Fruit fly (Drosophila melanogaster) whole organism, embryonic: Measurements from ENCODE around the gene mop.

Source experiments
- ATbp ChIP-seq: fragments of 200-800 bp; sonication (Bioruptor generic); optimal IDR thresholded peaks from 2 replicates; lab custom pipeline; 2017; ENCODE audit warnings: missing biosample characterization, mild to moderate bottlenecking, missing genetic modification characterization, missing genetic modification reagents
- Aef1 ChIP-seq: fragments of 200-800 bp; sonication (Bioruptor generic); IDR thresholded peaks from 3 replicates; pipeline ENCODE4 v1.3.6; 2022; ENCODE audit warnings: missing biosample characterization, missing genetic modification characterization
- Asciz ChIP-seq: fragments of 200-800 bp; sonication (Bioruptor generic); optimal IDR thresholded peaks from 2 replicates; lab custom pipeline; 2017; ENCODE audit warnings: missing biosample characterization, mild to moderate bottlenecking, missing genetic modification characterization, missing genetic modification reagents
- Blimp-1 ChIP-seq: fragments of 200-800 bp; sonication (Bioruptor generic); optimal IDR thresholded peaks from 3 replicates; lab custom pipeline; 2018; ENCODE audit warnings: missing biosample characterization, missing genetic modification characterization, mild to moderate bottlenecking, moderate library complexity, missing genetic modification reagents
- CG12104 ChIP-seq: fragments of 200-800 bp; sonication (Bioruptor generic); optimal IDR thresholded peaks from 3 replicates; lab custom pipeline; 2016; ENCODE audit warnings: missing biosample characterization, missing genetic modification characterization
- CG12155 ChIP-seq: fragments of 200-800 bp; sonication (Bioruptor generic); optimal IDR thresholded peaks from 3 replicates; lab custom pipeline; 2016; ENCODE audit warnings: missing biosample characterization, missing genetic modification characterization
- CG13123 ChIP-seq: fragments of 200-800 bp; sonication (Bioruptor generic); optimal IDR thresholded peaks from 2 replicates; lab custom pipeline; 2016; ENCODE audit warnings: missing biosample characterization, missing genetic modification characterization
- CG13775 ChIP-seq: fragments of 200-800 bp; sonication (Bioruptor generic); optimal IDR thresholded peaks from 3 replicates; lab custom pipeline; 2017; ENCODE audit warnings: missing biosample characterization, mild to moderate bottlenecking, missing genetic modification characterization
- CG14965 ChIP-seq: fragments of 200-800 bp; sonication (Bioruptor generic); optimal IDR thresholded peaks from 2 replicates; lab custom pipeline; 2016; ENCODE audit warnings: missing biosample characterization, missing genetic modification characterization, borderline replicate concordance
- CG1529 ChIP-seq: fragments of 200-800 bp; sonication (Bioruptor generic); optimal IDR thresholded peaks from 3 replicates; lab custom pipeline; 2018; ENCODE audit warnings: missing biosample characterization, missing genetic modification characterization
- CG16813 ChIP-seq: fragments of 200-800 bp; sonication (Bioruptor generic); IDR thresholded peaks from 3 replicates; pipeline ENCODE4 v1.3.6; 2022; ENCODE audit warnings: missing biosample characterization, missing genetic modification characterization; ENCODE audit not compliant: partially characterized antibody
- CG17361 ChIP-seq: fragments of 200-800 bp; sonication (Bioruptor generic); IDR thresholded peaks from 3 replicates; pipeline ENCODE4 v1.3.6; 2022; ENCODE audit warnings: missing biosample characterization, missing genetic modification characterization
- CG18599 ChIP-seq: fragments of 200-800 bp; sonication (Bioruptor generic); optimal IDR thresholded peaks from 3 replicates; lab custom pipeline; 2017; ENCODE audit warnings: missing biosample characterization, missing genetic modification characterization, mild to moderate bottlenecking, moderate library complexity, missing genetic modification reagents
- CG32772 ChIP-seq: fragments of 200-800 bp; sonication (Bioruptor generic); IDR thresholded peaks from 2 replicates; pipeline ENCODE4 v1.3.6; 2022; ENCODE audit warnings: missing biosample characterization, missing genetic modification characterization
- CG34224 ChIP-seq: fragments of 200-800 bp; sonication (Bioruptor generic); IDR thresholded peaks from 3 replicates; pipeline ENCODE4 v1.3.6; 2022; ENCODE audit warnings: missing biosample characterization, missing genetic modification characterization; ENCODE audit not compliant: partially characterized antibody
- CG6689 ChIP-seq: fragments of 200-800 bp; sonication (Bioruptor generic); IDR thresholded peaks from 2 replicates; pipeline ENCODE4 v1.3.6; 2022; ENCODE audit warnings: missing biosample characterization, missing genetic modification characterization
- CG7928 ChIP-seq: fragments of 200-800 bp; sonication (Bioruptor generic); optimal IDR thresholded peaks from 2 replicates; lab custom pipeline; 2017; ENCODE audit warnings: missing biosample characterization, mild to moderate bottlenecking, missing genetic modification characterization
- CG7963 ChIP-seq: fragments of 200-800 bp; sonication (Bioruptor generic); IDR thresholded peaks from 3 replicates; pipeline ENCODE4 v1.3.6; 2022; ENCODE audit warnings: missing biosample characterization, missing genetic modification characterization; ENCODE audit not compliant: partially characterized antibody
- CG8281 ChIP-seq: fragments of 200-800 bp; sonication (Bioruptor generic); optimal IDR thresholded peaks from 2 replicates; lab custom pipeline; 2018; ENCODE audit warnings: missing biosample characterization, mild to moderate bottlenecking, missing genetic modification characterization, moderate library complexity
- Deaf1 ChIP-seq: fragments of 200-800 bp; optimal IDR thresholded peaks from 3 replicates; lab custom pipeline; 2019; ENCODE audit warnings: missing biosample characterization, mild to moderate bottlenecking, missing genetic modification characterization, moderate library complexity
- Drgx ChIP-seq: fragments of 200-800 bp; sonication (Bioruptor generic); IDR thresholded peaks from 2 replicates; pipeline ENCODE4 v1.3.6; 2022; ENCODE audit warnings: missing biosample characterization, missing genetic modification characterization
- E2f1 ChIP-seq: fragments of 200-800 bp; sonication (Bioruptor generic); IDR thresholded peaks from 2 replicates; pipeline ENCODE4 v1.3.6; 2022; ENCODE audit warnings: missing biosample characterization, missing genetic modification characterization
- E2f2 ChIP-seq: fragments of 200-800 bp; sonication (Bioruptor generic); IDR thresholded peaks from 2 replicates; pipeline ENCODE4 v1.3.6; 2022; ENCODE audit warnings: missing biosample characterization, missing genetic modification characterization
- Fer1 ChIP-seq: fragments of 200-800 bp; sonication (Bioruptor generic); optimal IDR thresholded peaks from 2 replicates; lab custom pipeline; 2017; ENCODE audit warnings: missing biosample characterization, mild to moderate bottlenecking, missing genetic modification characterization
- Gsc ChIP-seq: fragments of 200-800 bp; sonication (Bioruptor generic); IDR thresholded peaks from 2 replicates; pipeline ENCODE4 v1.3.6; 2022; ENCODE audit warnings: missing biosample characterization, missing genetic modification characterization
- HmgD ChIP-seq: fragments of 200-800 bp; sonication (Bioruptor generic); optimal IDR thresholded peaks from 3 replicates; lab custom pipeline; 2016; ENCODE audit warnings: missing biosample characterization, missing genetic modification characterization
- Hr78 ChIP-seq, 2 experiments: fragments of 200-800 bp in 1 of 2; fragments of >200 bp in 1 of 2; sonication (Bioruptor generic) in 1 of 2; optimal IDR thresholded peaks; 2 replicates each; lab custom pipeline; 2017 to 2019; ENCODE audit warnings: missing biosample characterization in 2 of 2, missing genetic modification characterization in 2 of 2, mild to moderate bottlenecking in 1 of 2, moderate library complexity in 1 of 2
- MTF-1 ChIP-seq: fragments of 200-800 bp; sonication (Bioruptor generic); optimal IDR thresholded peaks from 2 replicates; lab custom pipeline; 2018; ENCODE audit warnings: missing biosample characterization, mild to moderate bottlenecking, missing genetic modification characterization, borderline replicate concordance
- NC2β ChIP-seq: fragments of 200-800 bp; sonication (Bioruptor generic); optimal IDR thresholded peaks from 2 replicates; lab custom pipeline; 2016; ENCODE audit warnings: missing biosample characterization, missing genetic modification characterization
- Pdp1 ChIP-seq, 2 experiments: fragments of 200-800 bp; sonication (Bioruptor generic); optimal IDR thresholded peaks; 3 replicates each; lab custom pipeline; 2016; ENCODE audit warnings: missing biosample characterization in 2 of 2, missing genetic modification characterization in 2 of 2, mild to moderate bottlenecking in 1 of 2, moderate library complexity in 1 of 2
- Sin3A ChIP-seq: fragments of >200 bp; optimal IDR thresholded peaks from 2 replicates; lab custom pipeline; 2018
- YL-1 ChIP-seq: fragments of 200-800 bp; sonication (Bioruptor generic); optimal IDR thresholded peaks from 3 replicates; lab custom pipeline; 2017; ENCODE audit warnings: missing biosample characterization, mild to moderate bottlenecking, missing genetic modification characterization
- cas ChIP-seq: fragments of 200-800 bp; sonication (Bioruptor generic); IDR thresholded peaks from 2 replicates; pipeline ENCODE4 v1.3.6; 2022; ENCODE audit warnings: missing biosample characterization, missing genetic modification characterization
- chn ChIP-seq: fragments of 200-800 bp; sonication (Bioruptor generic); optimal IDR thresholded peaks from 2 replicates; lab custom pipeline; 2016; ENCODE audit warnings: missing biosample characterization, missing genetic modification characterization
- crol ChIP-seq: fragments of 200-800 bp; sonication (Bioruptor generic); IDR thresholded peaks from 2 replicates; pipeline ENCODE4 v1.3.6; 2022; ENCODE audit warnings: missing biosample characterization, missing genetic modification characterization
- danr ChIP-seq: fragments of 200-800 bp; sonication (Bioruptor generic); IDR thresholded peaks from 2 replicates; pipeline ENCODE4 v1.3.6; 2022; ENCODE audit warnings: missing biosample characterization, missing genetic modification characterization
- esg ChIP-seq: fragments of 200-800 bp; sonication (Bioruptor generic); conservative IDR thresholded peaks from 2 replicates; pipeline ENCODE4 v1.3.6; 2022; ENCODE audit warnings: missing biosample characterization, missing genetic modification characterization
- hkb ChIP-seq, 2 experiments: fragments of 200-800 bp in 1 of 2; fragments of >200 bp in 1 of 2; sonication (Bioruptor generic) in 1 of 2; IDR thresholded peaks in 1 of 2; optimal IDR thresholded peaks in 1 of 2; 2 replicates each; pipeline versions ENCODE4 v1.3.6 to Lab custom; 2017 to 2022; ENCODE audit warnings: missing biosample characterization in 1 of 2, missing genetic modification characterization in 1 of 2
- nom ChIP-seq: fragments of 200-800 bp; sonication (Bioruptor generic); optimal IDR thresholded peaks from 2 replicates; lab custom pipeline; 2017; ENCODE audit warnings: missing biosample characterization, missing genetic modification characterization, mild to moderate bottlenecking, moderate library complexity, missing genetic modification reagents
- odd ChIP-seq: fragments of 200-800 bp; sonication (Bioruptor generic); optimal IDR thresholded peaks from 2 replicates; lab custom pipeline; 2017; ENCODE audit warnings: missing biosample characterization, mild to moderate bottlenecking, missing genetic modification characterization
- salm ChIP-seq: fragments of 200-800 bp; sonication (Bioruptor generic); optimal IDR thresholded peaks from 2 replicates; lab custom pipeline; 2018; ENCODE audit warnings: missing biosample characterization, mild to moderate bottlenecking, missing genetic modification characterization
- schlank ChIP-seq: fragments of 200-800 bp; sonication (Bioruptor generic); optimal IDR thresholded peaks from 2 replicates; lab custom pipeline; 2018; ENCODE audit warnings: missing biosample characterization, mild to moderate bottlenecking, missing genetic modification characterization
- sim ChIP-seq: fragments of 200-800 bp; sonication (Bioruptor generic); IDR thresholded peaks from 2 replicates; pipeline ENCODE4 v1.3.6; 2022; ENCODE audit warnings: missing biosample characterization, missing genetic modification characterization
- slp2 ChIP-seq: fragments of 200-800 bp; sonication (Bioruptor generic); optimal IDR thresholded peaks from 2 replicates; lab custom pipeline; 2016; ENCODE audit warnings: missing biosample characterization, missing genetic modification characterization
- sna ChIP-seq: fragments of 200-800 bp; sonication (Bioruptor generic); IDR thresholded peaks from 2 replicates; pipeline ENCODE4 v1.3.6; 2022; ENCODE audit warnings: missing biosample characterization, missing genetic modification characterization; ENCODE audit not compliant: partially characterized antibody
- toy ChIP-seq: fragments of 200-800 bp; sonication (Bioruptor generic); IDR thresholded peaks from 2 replicates; pipeline ENCODE4 v1.3.6; 2022; ENCODE audit warnings: missing biosample characterization, missing genetic modification characterization
- vvl ChIP-seq: fragments of 200-800 bp; sonication (Bioruptor generic); IDR thresholded peaks from 2 replicates; pipeline ENCODE4 v1.3.6; 2022; ENCODE audit warnings: missing biosample characterization, missing genetic modification characterization
- zfh1 ChIP-seq: fragments of 200-800 bp; sonication (Bioruptor generic); IDR thresholded peaks from 3 replicates; pipeline ENCODE4 v1.3.6; 2022; ENCODE audit warnings: missing biosample characterization, missing genetic modification characterization
- zfh2 ChIP-seq: fragments of 200-800 bp; sonication (Bioruptor generic); optimal IDR thresholded peaks from 2 replicates; lab custom pipeline; 2016; ENCODE audit warnings: missing biosample characterization, missing genetic modification characterization

mop gene

dm6 chr3L:14784949-14785408 is 9.1 kb upstream of the mop start (continued):
- TF ChIP-seq CG8281 (peak; percentile 88), zfh2 (peak; percentile 85), ATbp (GFP tag; lab: Kevin White, UChicago) (peak; percentile 92), CG16813 (no peak), Hr78 (GFP tag; optimal IDR thresholded peaks at IDR 0.05; lab: Kevin White, UChicago) (peak in 1 of 2 experiments; percentile 93), E2f2 (GFP tag; lab: Robert Waterston, UW) (peak; percentile 74), odd (GFP tag; lab: Kevin White, UChicago) (peak; percentile 98), CG13775 (GFP tag; lab: Kevin White, UChicago) (peak; percentile 97), slp2 (GFP tag; lab: Kevin White, UChicago) (peak; percentile 93), Gsc (GFP tag; lab: Robert Waterston, UW) (no peak; the same call in 1 of the 2 replicates), NC2β (GFP tag; lab: Kevin White, UChicago) (peak; percentile 92), schlank (tag; lab: Kevin White, UChicago) (peak; percentile 92), crol (GFP tag; lab: Robert Waterston, UW) (peak; percentile 30; the same call in 1 of the 2 replicates), danr (GFP tag; lab: Robert Waterston, UW) (peak; percentile 85), CG17361 (GFP tag; lab: Robert Waterston, UW) (peak; percentile 99), E2f1 (GFP tag; lab: Robert Waterston, UW) (peak; percentile 90), CG18599 (GFP tag; lab: Kevin White, UChicago) (peak; percentile 96), hkb (optimal IDR thresholded peaks at IDR 0.05; lab: Kevin White, UChicago) (no peak), hkb (GFP tag; IDR thresholded peaks at IDR 0.05; lab: Robert Waterston, UW) (peak; percentile 92), nom (GFP tag; lab: Kevin White, UChicago) (no peak), CG32772 (peak; percentile 89), esg (GFP tag; lab: Robert Waterston, UW) (peak; percentile 91), HmgD (GFP tag; lab: Kevin White, UChicago) (peak; percentile 64), MTF-1 (GFP tag; lab: Kevin White, UChicago) (peak; percentile 84), CG34224 (no peak), Blimp-1 (GFP tag; lab: Kevin White, UChicago) (peak; percentile 95), CG13123 (GFP tag; lab: Kevin White, UChicago) (peak; percentile 89), cas (GFP tag; lab: Robert Waterston, UW) (peak; percentile 60), Deaf1 (tag; lab: Kevin White, UChicago) (peak; percentile 83), Sin3A (no peak), YL-1 (GFP tag; lab: Kevin White, UChicago) (peak; percentile 95), Drgx (peak; percentile 56), sim (GFP tag; lab: Robert Waterston, UW) (peak; percentile 54; the same call in 1 of the 2 replicates), CG14965 (peak; percentile 70), Pdp1 (GFP tag; optimal IDR thresholded peaks at IDR 0.05; lab: Kevin White, UChicago) (peak; percentile 92 to 94), zfh1 (GFP tag; lab: Robert Waterston, UW) (peak; percentile 82), Fer1 (GFP tag; lab: Kevin White, UChicago) (peak; percentile 97), CG1529 (peak; percentile 97), sna (GFP tag; lab: Robert Waterston, UW) (no peak), CG12155 (GFP tag; lab: Kevin White, UChicago) (peak; percentile 93), CG7963 (GFP tag; lab: Robert Waterston, UW) (no peak), vvl (GFP tag; lab: Robert Waterston, UW) (no peak; the same call in none of the 2 replicates), Asciz (GFP tag; lab: Kevin White, UChicago) (peak; percentile 95), toy (GFP tag; lab: Robert Waterston, UW) (peak; percentile 71), chn (GFP tag; lab: Kevin White, UChicago) (peak; percentile 95), CG12104 (GFP tag; lab: Kevin White, UChicago) (peak; percentile 96), CG7928 (GFP tag; lab: Kevin White, UChicago) (peak; percentile 78), salm (tag; lab: Kevin White, UChicago) (peak; percentile 95), CG6689 (GFP tag; lab: Robert Waterston, UW) (peak; percentile 96), Aef1 (peak; percentile 81)
